Fruit fly (Drosophila melanogaster) whole organism, embryonic: Measurements from ENCODE around the gene JIL-1.

Source experiments
- Atf-2 ChIP-seq: fragments of 200-800 bp; sonication (Bioruptor generic); optimal IDR thresholded peaks from 2 replicates; lab custom pipeline; 2016; ENCODE audit warnings: missing biosample characterization, missing genetic modification characterization
- Atf6 ChIP-seq: fragments of 200-800 bp; sonication (Bioruptor generic); IDR thresholded peaks from 2 replicates; pipeline ENCODE4 v1.3.6; 2022; ENCODE audit warnings: missing biosample characterization, missing genetic modification characterization
- CG1024 ChIP-seq: fragments of 200-800 bp; sonication (Bioruptor generic); IDR thresholded peaks from 2 replicates; pipeline ENCODE4 v1.3.6; 2022; ENCODE audit warnings: missing biosample characterization, missing genetic modification characterization
- CG10431 ChIP-seq: fragments of 200-800 bp; sonication (Bioruptor generic); optimal IDR thresholded peaks from 3 replicates; lab custom pipeline; 2018; ENCODE audit warnings: missing biosample characterization, mild to moderate bottlenecking, missing genetic modification characterization
- CG11085 ChIP-seq: fragments of 200-800 bp; sonication (Bioruptor generic); IDR thresholded peaks from 2 replicates; pipeline ENCODE4 v1.3.6; 2022; ENCODE audit warnings: missing biosample characterization, missing genetic modification characterization
- CG11093 ChIP-seq: fragments of 200-800 bp; sonication (Bioruptor generic); IDR thresholded peaks from 3 replicates; pipeline ENCODE4 v1.3.6; 2022; ENCODE audit warnings: missing biosample characterization, missing genetic modification characterization
- CG12071 ChIP-seq: fragments of 200-800 bp; sonication (Bioruptor generic); optimal IDR thresholded peaks from 3 replicates; lab custom pipeline; 2018; ENCODE audit warnings: missing biosample characterization, mild to moderate bottlenecking, missing genetic modification characterization
- CG13424 ChIP-seq: fragments of 200-800 bp; sonication (Bioruptor generic); optimal IDR thresholded peaks from 2 replicates; lab custom pipeline; 2019; ENCODE audit warnings: missing biosample characterization, mild to moderate bottlenecking, missing genetic modification characterization, moderate library complexity
- CG17328 ChIP-seq: fragments of 200-800 bp; sonication (Bioruptor generic); IDR thresholded peaks from 2 replicates; pipeline ENCODE4 v1.3.6; 2022; ENCODE audit warnings: missing biosample characterization, missing genetic modification characterization
- CG17912 ChIP-seq: fragments of 200-800 bp; sonication (Bioruptor generic); optimal IDR thresholded peaks from 2 replicates; lab custom pipeline; 2018; ENCODE audit warnings: missing biosample characterization, mild to moderate bottlenecking, missing genetic modification characterization
- CG1832 ChIP-seq: fragments of 200-800 bp; sonication (Bioruptor generic); optimal IDR thresholded peaks from 2 replicates; lab custom pipeline; 2017; ENCODE audit warnings: missing biosample characterization, mild to moderate bottlenecking, missing genetic modification characterization, inconsistent platforms
- CG18619 ChIP-seq: fragments of 200-800 bp; sonication (Bioruptor generic); optimal IDR thresholded peaks from 3 replicates; lab custom pipeline; 2017; ENCODE audit warnings: missing biosample characterization, mild to moderate bottlenecking, missing genetic modification characterization
- CG2202 ChIP-seq: fragments of 200-800 bp; sonication (Bioruptor generic); optimal IDR thresholded peaks from 2 replicates; lab custom pipeline; 2018; ENCODE audit warnings: missing biosample characterization, mild to moderate bottlenecking, missing genetic modification characterization
- CG31224 ChIP-seq: fragments of 200-800 bp; sonication (Bioruptor generic); IDR thresholded peaks from 2 replicates; pipeline ENCODE4 v1.3.6; 2022; ENCODE audit warnings: missing biosample characterization, missing genetic modification characterization
- CG34422 ChIP-seq: fragments of 200-800 bp; sonication (Bioruptor generic); IDR thresholded peaks from 3 replicates; pipeline ENCODE4 v1.3.6; 2022; ENCODE audit warnings: missing biosample characterization, missing genetic modification characterization
- CG3838 ChIP-seq: fragments of 200-800 bp; sonication (Bioruptor generic); optimal IDR thresholded peaks from 3 replicates; lab custom pipeline; 2016; ENCODE audit warnings: missing biosample characterization, missing genetic modification characterization
- CG4730 ChIP-seq: fragments of 200-800 bp; sonication (Bioruptor generic); IDR thresholded peaks from 2 replicates; pipeline ENCODE4 v1.3.6; 2022; ENCODE audit warnings: missing biosample characterization, missing genetic modification characterization
- CG6854 ChIP-seq: fragments of 200-800 bp; sonication (Bioruptor generic); optimal IDR thresholded peaks from 3 replicates; lab custom pipeline; 2017; ENCODE audit warnings: missing biosample characterization, mild to moderate bottlenecking, missing genetic modification characterization
- CG8388 ChIP-seq: fragments of 200-800 bp; sonication (Bioruptor generic); optimal IDR thresholded peaks from 2 replicates; lab custom pipeline; 2019; ENCODE audit warnings: missing biosample characterization, mild to moderate bottlenecking, missing genetic modification characterization, moderate library complexity
- CG8924 ChIP-seq: fragments of 200-800 bp; optimal IDR thresholded peaks from 3 replicates; lab custom pipeline; 2019; ENCODE audit warnings: missing biosample characterization, mild to moderate bottlenecking, missing genetic modification characterization, moderate library complexity
- CG8944 ChIP-seq: fragments of 200-800 bp; sonication (Bioruptor generic); optimal IDR thresholded peaks from 3 replicates; lab custom pipeline; 2016; ENCODE audit warnings: missing biosample characterization, missing genetic modification characterization
- CrebB ChIP-seq: fragments of 200-800 bp; sonication (Bioruptor generic); optimal IDR thresholded peaks from 3 replicates; lab custom pipeline; 2018; ENCODE audit warnings: missing biosample characterization, mild to moderate bottlenecking, missing genetic modification characterization
- HLH4C ChIP-seq: fragments of 200-800 bp; sonication (Bioruptor generic); IDR thresholded peaks from 3 replicates; pipeline ENCODE4 v1.3.6; 2022; ENCODE audit warnings: missing biosample characterization, missing genetic modification characterization; ENCODE audit not compliant: partially characterized antibody
- Hr3 ChIP-seq: fragments of 200-800 bp; sonication (Bioruptor generic); optimal IDR thresholded peaks from 3 replicates; lab custom pipeline; 2016; ENCODE audit warnings: missing biosample characterization, missing genetic modification characterization
- Lpt ChIP-seq: fragments of >200 bp; optimal IDR thresholded peaks from 2 replicates; lab custom pipeline; 2018; ENCODE audit warnings: missing biosample characterization, missing genetic modification characterization
- MBD-R2 ChIP-seq: fragments of 200-800 bp; sonication (Bioruptor generic); IDR thresholded peaks from 2 replicates; pipeline ENCODE4 v1.3.6; 2022; ENCODE audit warnings: missing biosample characterization, missing genetic modification characterization
- Nf-YA ChIP-seq: fragments of 200-800 bp; sonication (Bioruptor generic); IDR thresholded peaks from 2 replicates; pipeline ENCODE4 v1.3.6; 2022; ENCODE audit warnings: missing biosample characterization, missing genetic modification characterization
- Nf-YC ChIP-seq: fragments of 200-800 bp; optimal IDR thresholded peaks from 3 replicates; lab custom pipeline; 2019; ENCODE audit warnings: missing biosample characterization, mild to moderate bottlenecking, missing genetic modification characterization, moderate library complexity
- Poxn ChIP-seq: fragments of 200-800 bp; sonication (Bioruptor generic); IDR thresholded peaks from 2 replicates; pipeline ENCODE4 v1.3.6; 2022; ENCODE audit warnings: missing biosample characterization, missing genetic modification characterization
- Xbp1 ChIP-seq: fragments of 200-800 bp; sonication (Bioruptor generic); optimal IDR thresholded peaks from 3 replicates; lab custom pipeline; 2016; ENCODE audit warnings: missing biosample characterization, mild to moderate bottlenecking, missing genetic modification characterization
- ase ChIP-seq: fragments of 200-800 bp; sonication (Bioruptor generic); IDR thresholded peaks from 3 replicates; pipeline ENCODE4 v1.3.6; 2022; ENCODE audit warnings: missing biosample characterization, missing genetic modification characterization
- caup ChIP-seq: fragments of 200-800 bp; sonication (Bioruptor generic); optimal IDR thresholded peaks from 3 replicates; lab custom pipeline; 2017; ENCODE audit warnings: missing biosample characterization, mild to moderate bottlenecking, missing genetic modification characterization, moderate library complexity; ENCODE audit not compliant: severe bottlenecking
- disco-r ChIP-seq: fragments of 200-800 bp; sonication (Bioruptor generic); optimal IDR thresholded peaks from 2 replicates; lab custom pipeline; 2016; ENCODE audit warnings: missing biosample characterization, missing genetic modification characterization
- esg ChIP-seq: fragments of 200-800 bp; sonication (Bioruptor generic); conservative IDR thresholded peaks from 2 replicates; pipeline ENCODE4 v1.3.6; 2022; ENCODE audit warnings: missing biosample characterization, missing genetic modification characterization
- exex ChIP-seq: fragments of 200-800 bp; sonication (Bioruptor generic); optimal IDR thresholded peaks from 4 replicates; lab custom pipeline; 2018; ENCODE audit warnings: missing biosample characterization, mild to moderate bottlenecking, missing genetic modification characterization, moderate library complexity
- fd102C ChIP-seq: fragments of 200-800 bp; sonication (Bioruptor generic); optimal IDR thresholded peaks from 2 replicates; lab custom pipeline; 2018; ENCODE audit warnings: missing biosample characterization, mild to moderate bottlenecking, missing genetic modification characterization, moderate library complexity
- fd96Cb ChIP-seq: fragments of 200-800 bp; sonication (Bioruptor generic); optimal IDR thresholded peaks from 2 replicates; lab custom pipeline; 2018; ENCODE audit warnings: missing biosample characterization, mild to moderate bottlenecking, missing genetic modification characterization, moderate library complexity
- gsb ChIP-seq: fragments of 200-800 bp; sonication (Bioruptor generic); IDR thresholded peaks from 2 replicates; pipeline ENCODE4 v1.3.6; 2022; ENCODE audit warnings: missing biosample characterization, missing genetic modification characterization
- gt ChIP-seq: fragments of 200-800 bp; sonication (Bioruptor generic); IDR thresholded peaks from 2 replicates; pipeline ENCODE4 v1.3.6; 2022; ENCODE audit warnings: missing biosample characterization, missing genetic modification characterization
- hkb ChIP-seq, 2 experiments: fragments of 200-800 bp in 1 of 2; fragments of >200 bp in 1 of 2; sonication (Bioruptor generic) in 1 of 2; IDR thresholded peaks in 1 of 2; optimal IDR thresholded peaks in 1 of 2; 2 replicates each; pipeline versions ENCODE4 v1.3.6 to Lab custom; 2017 to 2022; ENCODE audit warnings: missing biosample characterization in 1 of 2, missing genetic modification characterization in 1 of 2
- jumu ChIP-seq: fragments of 200-800 bp; sonication (Bioruptor generic); optimal IDR thresholded peaks from 3 replicates; lab custom pipeline; 2016; ENCODE audit warnings: missing biosample characterization, missing genetic modification characterization
- kay ChIP-seq: fragments of 200-800 bp; sonication (Bioruptor generic); optimal IDR thresholded peaks from 2 replicates; lab custom pipeline; 2016; ENCODE audit warnings: missing biosample characterization, missing genetic modification characterization
- mld ChIP-seq: fragments of 200-800 bp; sonication (Bioruptor generic); IDR thresholded peaks from 3 replicates; pipeline ENCODE4 v1.3.6; 2022; ENCODE audit warnings: missing biosample characterization, missing genetic modification characterization; ENCODE audit not compliant: partially characterized antibody
- pho ChIP-seq: fragments of 200-800 bp; sonication (Bioruptor generic); optimal IDR thresholded peaks from 2 replicates; lab custom pipeline; 2016; ENCODE audit warnings: missing biosample characterization, missing genetic modification characterization
- sd ChIP-seq: fragments of 200-800 bp; sonication (Bioruptor generic); optimal IDR thresholded peaks from 3 replicates; lab custom pipeline; 2018; ENCODE audit warnings: missing biosample characterization, mild to moderate bottlenecking, missing genetic modification characterization, moderate library complexity
- slou ChIP-seq: fragments of 200-800 bp; sonication (Bioruptor generic); optimal IDR thresholded peaks from 3 replicates; lab custom pipeline; 2016; ENCODE audit warnings: missing biosample characterization, missing genetic modification characterization
- so ChIP-seq: fragments of 200-800 bp; sonication (Bioruptor generic); IDR thresholded peaks from 3 replicates; pipeline ENCODE4 v1.3.6; 2022; ENCODE audit warnings: missing biosample characterization, missing genetic modification characterization
- tio ChIP-seq: fragments of 200-800 bp; sonication (Bioruptor generic); optimal IDR thresholded peaks from 2 replicates; lab custom pipeline; 2017; ENCODE audit warnings: missing biosample characterization, missing genetic modification characterization, inconsistent platforms
- wek ChIP-seq: fragments of 200-800 bp; sonication (Bioruptor generic); optimal IDR thresholded peaks from 3 replicates; lab custom pipeline; 2018; ENCODE audit warnings: missing biosample characterization, mild to moderate bottlenecking, missing genetic modification characterization, moderate library complexity

Gene JIL-1

dm6 chr3L:11118627-11119395 is 25.8 kb upstream of the JIL-1 start (continued):
- TF ChIP-seq CrebB (tag; lab: Kevin White, UChicago), result peak; percentile 88
- TF ChIP-seq disco-r, result peak; percentile 76
- TF ChIP-seq caup (GFP tag; lab: Kevin White, UChicago), result peak; percentile 86
- TF ChIP-seq kay (GFP tag; lab: Kevin White, UChicago), result peak; percentile 5
- no peak for TF ChIP-seq Lpt (GFP tag; lab: Kevin White, UChicago)
- peak; percentile 80 for TF ChIP-seq CG12071 (GFP tag; lab: Kevin White, UChicago)
- TF ChIP-seq CG2202 (tag; lab: Kevin White, UChicago), result peak; percentile 69
- TF ChIP-seq exex (tag; lab: Kevin White, UChicago), result peak; percentile 68
- TF ChIP-seq CG31224 (GFP tag; lab: Robert Waterston, UW), result no peak
- peak; percentile 55 for TF ChIP-seq Atf-2 (GFP tag; lab: Kevin White, UChicago)
- peak; percentile 59; the same call in 1 of the 2 replicates for TF ChIP-seq gsb
- TF ChIP-seq Hr3, result peak; percentile 19
- TF ChIP-seq esg (GFP tag; lab: Robert Waterston, UW), result no peak
- peak; percentile 87 for TF ChIP-seq wek (GFP tag; lab: Kevin White, UChicago)
- peak; percentile 11 for TF ChIP-seq Xbp1 (GFP tag; lab: Kevin White, UChicago)
- no peak for TF ChIP-seq fd96Cb
- peak; percentile 24 for TF ChIP-seq Nf-YC
- no peak for TF ChIP-seq mld
- TF ChIP-seq Nf-YA (GFP tag; lab: Robert Waterston, UW), result peak; percentile 52; the same call in 1 of the 2 replicates
- no peak for TF ChIP-seq hkb (optimal IDR thresholded peaks at IDR 0.05; lab: Kevin White, UChicago)
- peak; percentile 85 for TF ChIP-seq hkb (GFP tag; IDR thresholded peaks at IDR 0.05; lab: Robert Waterston, UW)
- TF ChIP-seq pho (GFP tag; lab: Kevin White, UChicago), result peak; percentile 69
- TF ChIP-seq CG8924 (tag; lab: Kevin White, UChicago), result peak; percentile 86
- peak; percentile 80; the same call in 1 of the 3 replicates for TF ChIP-seq CG34422 (GFP tag; lab: Robert Waterston, UW)
- peak; percentile 76 for TF ChIP-seq CG18619 (GFP tag; lab: Kevin White, UChicago)
- peak; percentile 48; the same call in 1 of the 2 replicates for TF ChIP-seq MBD-R2 (GFP tag; lab: Robert Waterston, UW)
- peak; percentile 88 for TF ChIP-seq fd102C (GFP tag; lab: Kevin White, UChicago)
- no peak for TF ChIP-seq tio (GFP tag; lab: Kevin White, UChicago)
- TF ChIP-seq CG1024 (GFP tag; lab: Robert Waterston, UW), result peak; percentile 68; the same call in 1 of the 2 replicates
- no peak for TF ChIP-seq HLH4C (GFP tag; lab: Robert Waterston, UW)
- peak; percentile 81 for TF ChIP-seq Atf6
- peak; percentile 93 for TF ChIP-seq sd (tag; lab: Kevin White, UChicago)
- peak; percentile 37 for TF ChIP-seq CG8944 (GFP tag; lab: Kevin White, UChicago)
- no peak for TF ChIP-seq CG4730
- peak; percentile 91; the same call in 2 of the 3 replicates for TF ChIP-seq so (GFP tag; lab: Robert Waterston, UW)
- peak; percentile 71 for TF ChIP-seq CG6854 (GFP tag; lab: Kevin White, UChicago)
- TF ChIP-seq jumu (GFP tag; lab: Kevin White, UChicago), result peak; percentile 39
- TF ChIP-seq CG1832, result no peak
- TF ChIP-seq CG13424 (tag; lab: Kevin White, UChicago), result peak; percentile 72
- TF ChIP-seq CG17328 (GFP tag; lab: Robert Waterston, UW), result peak; percentile 69
- no peak for TF ChIP-seq gt
- TF ChIP-seq slou, result peak; percentile 22
- TF ChIP-seq Poxn (GFP tag; lab: Robert Waterston, UW), result no peak
- TF ChIP-seq ase, result 0 out of 3 replicates have a peak, but pooled peaks have one; percentile 30
- peak; percentile 92 for TF ChIP-seq CG17912 (GFP tag; lab: Kevin White, UChicago)
- no peak; the same call in 2 of the 3 replicates for TF ChIP-seq CG11093 (GFP tag; lab: Robert Waterston, UW)
- TF ChIP-seq CG10431 (GFP tag; lab: Kevin White, UChicago), result peak; percentile 86
- peak; percentile 20 for TF ChIP-seq CG8388 (GFP tag; lab: Kevin White, UChicago)
- TF ChIP-seq CG3838 (GFP tag; lab: Kevin White, UChicago), result peak; percentile 73
- TF ChIP-seq CG11085 (GFP tag; lab: Robert Waterston, UW), result no peak; the same call in 1 of the 2 replicates
